Fruit fly (Drosophila melanogaster): Measurements from ENCODE around the gene CG31391.
A peak's percentile ranks its signal among the peaks of the same experiment; 100 is the strongest.

The CG31391 gene

dm6 chr3R:10686307-10687094, 18.4 kb downstream of the CG31391 start, which contains the start of gene Skel:
Gene Skel, plus strand, starts transcription at chr3R:10686943.
- no peak for TF ChIP-seq CG17801 (GFP tag; optimal IDR thresholded peaks at IDR 0.05; ENCODE audit: partially characterized antibody)

dm6 chr3R:10684284-10684683, 20.6 kb downstream of the CG31391 start:
- TF ChIP-seq CG17801 (GFP tag; optimal IDR thresholded peaks at IDR 0.05; ENCODE audit: partially characterized antibody) = no peak

- TF ChIP-seq CG17801 (GFP tag; optimal IDR thresholded peaks at IDR 0.05; ENCODE audit: partially characterized antibody) = no peak
Measured at dm6 chr3R:10683226-10683625, 21.6 kb downstream of the CG31391 start.

dm6 chr3R:10681682-10681962, 23.3 kb downstream of the CG31391 start:
- TF ChIP-seq CG17801 (GFP tag; optimal IDR thresholded peaks at IDR 0.05; ENCODE audit: partially characterized antibody) = no peak

- peak; percentile 90 for TF ChIP-seq CG17801 (GFP tag; optimal IDR thresholded peaks at IDR 0.05; ENCODE audit: partially characterized antibody)
Measured at dm6 chr3R:10680825-10681681, 23.8 kb downstream of the CG31391 start, which contains the start of gene Phyhd1. Gene Phyhd1, minus strand, starts transcription at chr3R:10680925.

- no peak for TF ChIP-seq CG17801 (GFP tag; optimal IDR thresholded peaks at IDR 0.05; ENCODE audit: partially characterized antibody)
Measured at dm6 chr3R:10679911-10680310, 25.0 kb downstream of the CG31391 start.

dm6 chr3R:10678935-10679565, 25.8 kb downstream of the CG31391 start:
- no peak for TF ChIP-seq CG17801 (GFP tag; optimal IDR thresholded peaks at IDR 0.05; ENCODE audit: partially characterized antibody)

- TF ChIP-seq CG17801 (GFP tag; optimal IDR thresholded peaks at IDR 0.05; ENCODE audit: partially characterized antibody) = no peak
Measured at dm6 chr3R:10677245-10677902, 27.5 kb downstream of the CG31391 start, which contains the start of gene CG6465. Gene CG6465, minus strand, starts transcription at chr3R:10677251.

- no peak for TF ChIP-seq CG17801 (GFP tag; optimal IDR thresholded peaks at IDR 0.05; ENCODE audit: partially characterized antibody)
Measured at dm6 chr3R:10675101-10675500, 29.8 kb downstream of the CG31391 start.

dm6 chr3R:10673571-10673970, 31.3 kb downstream of the CG31391 start:
- TF ChIP-seq CG17801 (GFP tag; optimal IDR thresholded peaks at IDR 0.05; ENCODE audit: partially characterized antibody) = no peak

- no peak for TF ChIP-seq CG17801 (GFP tag; optimal IDR thresholded peaks at IDR 0.05; ENCODE audit: partially characterized antibody)
Measured at dm6 chr3R:10672680-10673079, 32.2 kb downstream of the CG31391 start.

dm6 chr3R:10669950-10670349, 34.9 kb downstream of the CG31391 start:
- no peak for TF ChIP-seq CG17801 (GFP tag; optimal IDR thresholded peaks at IDR 0.05; ENCODE audit: partially characterized antibody)

dm6 chr3R:10667964-10668363, 36.9 kb downstream of the CG31391 start:
- TF ChIP-seq CG17801 (GFP tag; optimal IDR thresholded peaks at IDR 0.05; ENCODE audit: partially characterized antibody) = no peak

- TF ChIP-seq CG17801 (GFP tag; optimal IDR thresholded peaks at IDR 0.05; ENCODE audit: partially characterized antibody) = no peak
Measured at dm6 chr3R:10664942-10665341, 39.9 kb downstream of the CG31391 start.

dm6 chr3R:10661098-10661497, 43.8 kb downstream of the CG31391 start:
- no peak for TF ChIP-seq CG17801 (GFP tag; optimal IDR thresholded peaks at IDR 0.05; ENCODE audit: partially characterized antibody)
